Worm (Caenorhabditis elegans): Measurements from ENCODE around the gene srh-248.

DNA sequence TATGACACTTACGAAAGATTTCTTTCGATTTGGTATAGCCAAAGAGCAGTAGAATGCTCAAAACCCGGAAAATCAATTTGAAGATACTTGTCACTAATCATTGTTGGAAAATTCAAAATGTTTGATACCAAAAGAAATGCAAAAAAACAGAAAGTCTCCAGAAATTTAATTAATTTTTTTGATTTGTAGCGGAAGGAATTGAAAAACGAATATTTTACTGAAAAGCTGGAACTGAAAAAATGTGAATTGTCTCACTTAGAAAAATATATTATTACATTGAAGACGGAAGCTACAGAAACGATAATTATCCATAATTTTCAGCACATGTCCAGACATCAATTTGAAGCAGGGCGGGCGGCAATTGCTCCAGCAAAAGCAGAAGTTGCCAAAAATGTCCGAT, 7.7 kb upstream of the srh-248 start, which contains the start of gene srw-138:
- TF ChIP-seq ama-1 (optimal IDR thresholded peaks at IDR 0.05), result no peak
- no peak for TF ChIP-seq hmg-4 (GFP tag; optimal IDR thresholded peaks at IDR 0.05)
- TF ChIP-seq hnd-1 (tag; optimal IDR thresholded peaks at IDR 0.05), result no peak
- TF ChIP-seq sea-1 (GFP tag; conservative IDR thresholded peaks at IDR 0.05), result no peak
- TF ChIP-seq ceh-36 (tag; optimal IDR thresholded peaks at IDR 0.05), result no peak
- TF ChIP-seq ceh-13 (GFP tag; optimal IDR thresholded peaks at IDR 0.05), result no peak
- TF ChIP-seq F13C5.2 (tag; optimal IDR thresholded peaks at IDR 0.05), result no peak
- no peak for TF ChIP-seq flt-1 (GFP tag; IDR thresholded peaks at IDR 0.05)
- TF ChIP-seq B0310.2 (tag; optimal IDR thresholded peaks at IDR 0.05), result no peak
- TF ChIP-seq pes-1 (GFP tag; IDR thresholded peaks at IDR 0.05), result no peak

Measured in whole organism, early embryonic.